Fruit fly (Drosophila melanogaster): ENCODE data around the gene meigo.

DNA sequence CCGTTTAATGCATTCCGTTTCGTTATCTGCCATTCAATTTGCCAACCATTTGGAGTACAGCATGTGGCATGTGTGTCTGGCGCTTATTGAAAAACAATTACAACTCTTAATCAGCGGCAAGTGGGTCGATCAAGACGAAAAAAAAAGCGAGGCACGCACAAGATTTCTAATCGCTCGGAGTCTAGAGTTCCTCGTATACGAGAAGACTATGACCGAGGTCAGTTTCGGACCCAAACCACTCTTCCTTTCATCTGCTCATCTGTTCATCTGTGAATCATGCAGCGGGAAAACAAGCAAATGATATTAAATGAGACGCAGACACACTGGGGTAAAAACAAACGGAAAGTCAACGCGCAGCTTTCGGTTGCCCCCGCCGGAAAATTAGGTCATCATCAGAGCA is 46.6 kb upstream of the meigo start:
- no peak for TF ChIP-seq usp (GFP tag; optimal IDR thresholded peaks at IDR 0.05)
- TF ChIP-seq pan (optimal IDR thresholded peaks at IDR 0.05) = no peak
- no peak for TF ChIP-seq psq (optimal IDR thresholded peaks at IDR 0.05)
- TF ChIP-seq EcR (GFP tag; optimal IDR thresholded peaks at IDR 0.05) = no peak
- no peak for TF ChIP-seq CG8478 (optimal IDR thresholded peaks at IDR 0.05)
- no peak for TF ChIP-seq Dll (optimal IDR thresholded peaks at IDR 0.05)
